Worm (Caenorhabditis elegans) whole organism, L4 larva: ENCODE data around the gene pcn-1.

Source experiments
- attf-4 ChIP-seq: sonication (generic microtip); optimal IDR thresholded peaks from 3 replicates; lab custom pipeline; 2017; ENCODE audit warnings: missing biosample characterization, missing genetic modification characterization
- daf-12 ChIP-seq: fragments of 150-350 bp; optimal IDR thresholded peaks from 2 replicates; lab custom pipeline; 2014; ENCODE audit warnings: missing biosample characterization, missing genetic modification reagents, missing genetic modification characterization
- mdt-29 ChIP-seq: fragments of 200-800 bp; sonication (Bioruptor generic); IDR thresholded peaks from 2 replicates; pipeline ENCODE4 v1.3.6; 2022; ENCODE audit warnings: missing genetic modification reagents, missing genetic modification characterization, missing compliant biosample characterization
- snpc-1.2 ChIP-seq: fragments of 200-800 bp; sonication (Bioruptor generic); IDR thresholded peaks from 2 replicates; pipeline ENCODE4 v1.3.6; 2022; ENCODE audit warnings: missing genetic modification reagents, missing genetic modification characterization, missing compliant biosample characterization

DNA sequence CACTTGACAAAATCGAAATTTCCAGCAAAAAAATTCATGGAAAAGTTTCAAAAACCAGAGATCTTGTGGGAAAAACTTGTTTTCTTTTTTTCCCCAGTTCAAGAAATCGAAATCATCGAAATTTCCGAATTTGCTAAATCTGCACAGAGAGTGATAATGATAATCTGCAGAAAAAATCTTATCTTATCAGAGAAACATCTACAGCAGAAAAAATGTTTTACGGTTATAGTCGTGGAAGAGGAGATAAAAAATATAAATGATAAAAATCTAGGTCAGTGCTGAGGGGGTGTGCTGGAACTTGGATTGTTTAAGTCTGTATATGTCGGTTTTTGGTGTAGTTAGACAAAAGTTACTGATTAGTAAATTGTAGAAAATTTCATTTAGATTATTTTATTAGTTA is 16.9 kb downstream of the pcn-1 start:
- TF ChIP-seq snpc-1.2 (GFP tag; lab: Robert Waterston, UW): no peak
- no peak for TF ChIP-seq daf-12 (tag; lab: Kevin White, UChicago)
- no peak for TF ChIP-seq mdt-29
- no peak for TF ChIP-seq attf-4 (tag; lab: Kevin White, UChicago)
